Fruit fly (Drosophila melanogaster) whole organism, pupa: Measurements from ENCODE around the gene Crk.

ENCODE experiments used
- CG13204 ChIP-seq: fragments of 200-800 bp; sonication (Bioruptor generic); optimal IDR thresholded peaks from 2 replicates; lab custom pipeline; 2018; ENCODE audit warnings: missing biosample characterization, mild to moderate bottlenecking, missing genetic modification characterization, moderate library complexity
- CG14655 ChIP-seq: fragments of 200-800 bp; sonication (Bioruptor generic); optimal IDR thresholded peaks from 3 replicates; lab custom pipeline; 2017; ENCODE audit warnings: mild to moderate bottlenecking, missing biosample characterization, missing genetic modification reagents, missing genetic modification characterization
- CG17806 ChIP-seq: fragments of 200-800 bp; sonication (Bioruptor generic); optimal IDR thresholded peaks from 2 replicates; lab custom pipeline; 2018; ENCODE audit warnings: missing biosample characterization, mild to moderate bottlenecking, missing genetic modification characterization, moderate library complexity
- CG32121 ChIP-seq: fragments of 200-800 bp; sonication (Bioruptor generic); IDR thresholded peaks from 2 replicates; pipeline ENCODE4 v1.3.6; 2022; ENCODE audit warnings: missing biosample characterization, missing genetic modification characterization
- CG34367 ChIP-seq: fragments of 200-800 bp; sonication (Bioruptor generic); optimal IDR thresholded peaks from 2 replicates; lab custom pipeline; 2018; ENCODE audit warnings: missing biosample characterization, mild to moderate bottlenecking, missing genetic modification characterization
- D1 ChIP-seq: fragments of 200-800 bp; sonication (Bioruptor generic); optimal IDR thresholded peaks from 2 replicates; lab custom pipeline; 2018; ENCODE audit warnings: missing biosample characterization, mild to moderate bottlenecking, missing genetic modification characterization, moderate library complexity
- EcR ChIP-seq: fragments of 200-800 bp; sonication (Bioruptor generic); optimal IDR thresholded peaks from 3 replicates; lab custom pipeline; 2019; ENCODE audit warnings: missing biosample characterization, missing genetic modification characterization, mild to moderate bottlenecking, moderate library complexity, missing genetic modification reagents
- Snoo ChIP-seq: fragments of 200-800 bp; sonication (Bioruptor generic); optimal IDR thresholded peaks from 3 replicates; lab custom pipeline; 2017; ENCODE audit warnings: missing biosample characterization, mild to moderate bottlenecking, missing genetic modification characterization, inconsistent platforms
- fd96Ca ChIP-seq: fragments of 200-800 bp; sonication (Bioruptor generic); IDR thresholded peaks from 3 replicates; pipeline ENCODE4 v1.3.6; 2022; ENCODE audit warnings: missing biosample characterization, missing genetic modification characterization

dm6 chr4:253176-253575 lies 43.2 kb downstream of the Crk start, which contains the start of gene dpr7:
- TF ChIP-seq D1 (tag; lab: Kevin White, UChicago), result no peak
- TF ChIP-seq Snoo (tag; lab: Kevin White, UChicago), result no peak
- TF ChIP-seq EcR (GFP tag; lab: Kevin White, UChicago), result no peak
- TF ChIP-seq CG34367 (tag; lab: Kevin White, UChicago), result no peak
- TF ChIP-seq CG13204, result no peak
- no peak for TF ChIP-seq CG14655 (GFP tag; lab: Kevin White, UChicago)
- no peak for TF ChIP-seq CG17806 (tag; lab: Kevin White, UChicago)
- no peak for TF ChIP-seq fd96Ca (GFP tag; lab: Robert Waterston, UW)
- no peak for TF ChIP-seq CG32121 (GFP tag; lab: Robert Waterston, UW)
